Worm (Caenorhabditis elegans) whole organism, L4 larva: ENCODE results near the gene C09B8.3.

Experiments used
- dpl-1 ChIP-seq: fragments of 150-350 bp; optimal IDR thresholded peaks from 2 replicates; lab custom pipeline; 2014; ENCODE audit warnings: missing biosample characterization, missing genetic modification reagents, missing genetic modification characterization
- lin-39 ChIP-seq: fragments of 150-350 bp; optimal IDR thresholded peaks from 2 replicates; lab custom pipeline; 2014; ENCODE audit warnings: missing biosample characterization, missing genetic modification reagents, missing genetic modification characterization
- nhr-77 ChIP-seq: fragments of 150-350 bp; optimal IDR thresholded peaks from 2 replicates; lab custom pipeline; 2014; ENCODE audit warnings: missing biosample characterization, missing genetic modification characterization
- snpc-1.2 ChIP-seq: fragments of 200-800 bp; sonication (Bioruptor generic); IDR thresholded peaks from 2 replicates; pipeline ENCODE4 v1.3.6; 2022; ENCODE audit warnings: missing genetic modification reagents, missing genetic modification characterization, missing compliant biosample characterization
- unc-130 ChIP-seq: sonication (generic microtip); optimal IDR thresholded peaks from 2 replicates; lab custom pipeline; 2016; ENCODE audit warnings: missing genetic modification reagents, missing genetic modification characterization, missing compliant biosample characterization

ce11 chrX:6040435-6041093 lies 30.1 kb upstream of the C09B8.3 start:
- no peak for TF ChIP-seq snpc-1.2 (GFP tag; lab: Robert Waterston, UW)
- no peak for TF ChIP-seq dpl-1 (GFP tag; lab: Kevin White, UChicago)
- TF ChIP-seq lin-39 (tag; lab: Kevin White, UChicago) = no peak
- TF ChIP-seq unc-130 (GFP tag; lab: Kevin White, UChicago) = no peak
- no peak for TF ChIP-seq nhr-77 (tag; lab: Kevin White, UChicago)
